Fruit fly (Drosophila melanogaster) whole organism, wandering third instar larva: ENCODE measurements around the gene Prosbeta4R2.

Experiments used
- Abd-B ChIP-seq: fragments of >200 bp; optimal IDR thresholded peaks from 2 replicates; lab custom pipeline; 2017; ENCODE audit warnings: missing biosample characterization, missing genetic modification characterization
- CG32264 ChIP-seq: fragments of 200-800 bp; sonication (Bioruptor generic); optimal IDR thresholded peaks from 2 replicates; lab custom pipeline; 2016; ENCODE audit warnings: missing biosample characterization, missing genetic modification characterization
- Dfd ChIP-seq: fragments of >200 bp; optimal IDR thresholded peaks from 2 replicates; lab custom pipeline; 2017; ENCODE audit warnings: missing biosample characterization, missing genetic modification characterization
- HLH106 ChIP-seq: fragments of 200-800 bp; optimal IDR thresholded peaks from 3 replicates; lab custom pipeline; 2019; ENCODE audit warnings: missing biosample characterization, mild to moderate bottlenecking, missing genetic modification characterization, moderate library complexity
- Hr78 ChIP-seq: fragments of >200 bp; optimal IDR thresholded peaks from 2 replicates; lab custom pipeline; 2017; ENCODE audit warnings: missing biosample characterization, missing genetic modification characterization
- Hr83 ChIP-seq: fragments of 200-300 bp; sonication (Bioruptor generic); optimal IDR thresholded peaks from 2 replicates; lab custom pipeline; 2016; ENCODE audit warnings: missing biosample characterization, mild to moderate bottlenecking, missing genetic modification characterization, moderate library complexity; ENCODE audit not compliant: poor library complexity, severe bottlenecking
- Myc ChIP-seq: fragments of >200 bp; optimal IDR thresholded peaks from 2 replicates; lab custom pipeline; 2017
- Sp1 ChIP-seq: fragments of 200-800 bp; sonication (Bioruptor generic); optimal IDR thresholded peaks from 3 replicates; lab custom pipeline; 2019; ENCODE audit warnings: missing biosample characterization, mild to moderate bottlenecking, missing genetic modification characterization, moderate library complexity
- Vsx2 ChIP-seq: fragments of 200-300, 225-300 bp; sonication (Bioruptor generic); optimal IDR thresholded peaks from 2 replicates; lab custom pipeline; 2018; ENCODE audit warnings: missing biosample characterization, missing genetic modification characterization; ENCODE audit not compliant: partially characterized antibody
- dmrt93B ChIP-seq: fragments of 200-800 bp; sonication (Bioruptor generic); optimal IDR thresholded peaks from 2 replicates; lab custom pipeline; 2018; ENCODE audit warnings: missing biosample characterization, mild to moderate bottlenecking, missing genetic modification characterization
- lola ChIP-seq: fragments of >200 bp; optimal IDR thresholded peaks from 2 replicates; lab custom pipeline; 2017; ENCODE audit warnings: missing biosample characterization, missing genetic modification characterization
- psq ChIP-seq: fragments of 200-800 bp; sonication (Bioruptor generic); optimal IDR thresholded peaks from 3 replicates; lab custom pipeline; 2017; ENCODE audit warnings: missing biosample characterization, mild to moderate bottlenecking, missing genetic modification characterization, moderate library complexity
- usp ChIP-seq: fragments of >200 bp; optimal IDR thresholded peaks from 2 replicates; lab custom pipeline; 2017; ENCODE audit warnings: missing biosample characterization, missing genetic modification characterization
- woc ChIP-seq: sonication (Bioruptor generic); optimal IDR thresholded peaks from 2 replicates; lab custom pipeline; 2016; ENCODE audit warnings: missing biosample characterization, mild to moderate bottlenecking, missing genetic modification characterization

dm6 chr2L:2664762-2665161 is 9.6 kb downstream of the Prosbeta4R2 start, which contains the start of gene Trf4:
- no peak for TF ChIP-seq HLH106
- TF ChIP-seq dmrt93B: no peak
- no peak for TF ChIP-seq CG32264 (GFP tag; lab: Kevin White, UChicago)
- TF ChIP-seq woc (GFP tag; lab: Kevin White, UChicago): no peak
- no peak for TF ChIP-seq Myc
- TF ChIP-seq usp (GFP tag; lab: Kevin White, UChicago): no peak
- no peak for TF ChIP-seq Abd-B
- no peak for TF ChIP-seq Dfd (GFP tag; lab: Kevin White, UChicago)
- no peak for TF ChIP-seq Hr78 (GFP tag; lab: Kevin White, UChicago)
- no peak for TF ChIP-seq psq (GFP tag; lab: Kevin White, UChicago)
- TF ChIP-seq lola: no peak
- TF ChIP-seq Vsx2 (GFP tag; lab: Kevin White, UChicago): no peak
- no peak for TF ChIP-seq Hr83 (GFP tag; lab: Kevin White, UChicago)
- TF ChIP-seq Sp1 (GFP tag; lab: Kevin White, UChicago): no peak
